Worm (Caenorhabditis elegans): ENCODE measurements around the gene srh-60.

srh-60 gene

DNA sequence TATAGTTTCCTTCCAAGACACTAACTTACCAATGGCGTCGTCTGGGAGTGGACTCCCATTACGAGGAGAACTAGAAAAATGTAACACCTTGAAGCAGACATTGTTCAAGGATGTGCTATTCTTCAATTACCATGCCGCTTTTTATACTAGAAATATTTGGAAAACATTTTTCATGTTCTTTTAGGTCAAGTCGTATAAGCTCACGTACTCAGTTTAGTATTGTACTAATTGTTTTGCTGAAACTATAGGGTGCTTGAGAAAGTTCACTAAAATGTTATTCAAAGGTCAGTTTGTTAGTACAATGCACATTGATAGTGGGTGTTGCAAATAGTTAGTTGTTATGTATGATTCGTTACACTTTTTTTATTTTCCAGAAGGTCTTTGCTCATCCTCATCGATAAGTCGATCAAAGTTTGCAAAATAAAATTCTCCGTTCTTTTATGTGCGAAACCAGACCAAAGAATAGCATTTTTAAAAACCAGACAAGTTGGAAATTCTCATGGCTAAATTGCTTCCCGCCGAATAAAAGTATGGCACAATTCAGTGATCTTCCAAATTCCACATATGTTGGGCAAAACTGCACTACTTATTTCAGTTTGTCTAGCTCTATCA, 12.5 kb upstream of the srh-60 start, which contains the start of the genes clec-128 and clec-129:
clec-128 (minus strand) TSS at position 101 of the 612 bp plus-strand sequence.
clec-129 (plus strand) TSS at position 562 of the 612 bp plus-strand sequence.
- no peak for TF ChIP-seq K02D7.2 (tag; optimal IDR thresholded peaks at IDR 0.05)
- TF ChIP-seq unc-3 (GFP tag; conservative IDR thresholded peaks at IDR 0.05), result no peak
- no peak for TF ChIP-seq unc-3 (tag; optimal IDR thresholded peaks at IDR 0.05)

DNA sequence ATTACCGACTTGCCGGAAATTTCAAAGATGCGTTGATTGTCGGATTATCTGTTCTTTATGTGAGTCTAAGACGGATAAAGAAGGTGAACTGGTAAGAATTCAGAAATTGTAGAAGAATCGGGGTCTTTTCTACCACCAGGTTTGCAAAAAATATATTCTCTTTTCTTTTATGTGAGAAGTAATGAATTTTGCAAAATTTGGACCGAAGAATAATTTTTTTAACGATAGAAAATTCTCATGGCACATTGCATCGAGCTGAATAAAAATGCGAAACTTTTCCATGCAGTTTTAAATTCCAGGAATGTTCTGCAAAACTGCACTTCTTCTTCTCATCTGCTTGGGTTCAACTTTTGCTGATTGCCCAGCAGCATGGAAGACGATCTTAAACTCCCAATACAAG, 10.2 kb upstream of the srh-60 start, which contains the start of gene clec-130:
clec-130 (plus strand) TSS at position 301 of the 400 bp plus-strand sequence.
- TF ChIP-seq sox-4 (tag; optimal IDR thresholded peaks at IDR 0.05) (no peak), ceh-31 (tag; optimal IDR thresholded peaks at IDR 0.05) (no peak), ceh-6 (GFP tag; optimal IDR thresholded peaks at IDR 0.05) (no peak), dmd-4 (tag; optimal IDR thresholded peaks at IDR 0.05; ENCODE audit: borderline replicate concordance) (no peak), fax-1 (tag; optimal IDR thresholded peaks at IDR 0.05) (no peak), ama-1 (optimal IDR thresholded peaks at IDR 0.05) (no peak), odd-2 (tag; optimal IDR thresholded peaks at IDR 0.05) (no peak), mec-3 (tag; optimal IDR thresholded peaks at IDR 0.05; ENCODE audit: borderline replicate concordance) (no peak), che-1 (tag; optimal IDR thresholded peaks at IDR 0.05) (no peak), tbx-7 (tag; optimal IDR thresholded peaks at IDR 0.05) (no peak)

DNA sequence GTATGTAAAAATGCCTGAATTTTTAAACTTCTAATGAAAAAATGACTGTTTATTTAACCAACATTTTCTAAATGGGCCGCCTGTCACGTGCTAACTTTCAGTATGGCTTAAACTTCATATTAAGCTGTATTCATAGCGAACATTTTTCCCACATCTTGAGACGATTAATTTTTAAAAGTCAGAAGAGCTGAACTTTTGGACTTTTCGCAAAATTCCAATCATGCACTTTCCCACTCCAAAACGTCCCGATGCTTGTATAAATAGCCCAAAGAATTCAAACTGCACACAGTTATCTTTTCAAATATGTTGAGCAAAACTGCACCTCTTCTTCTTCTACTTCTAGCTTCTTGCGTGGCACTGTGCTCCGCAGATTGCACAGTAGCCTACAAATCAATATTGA, 6.8 kb upstream of the srh-60 start, which contains the start of gene clec-132:
clec-132 (plus strand) TSS at position 301 of the 400 bp plus-strand sequence.
- no peak for TF ChIP-seq lin-11 (tag; optimal IDR thresholded peaks at IDR 0.05)
- no peak for TF ChIP-seq ztf-16 (tag; optimal IDR thresholded peaks at IDR 0.05)
- TF ChIP-seq C38D4.7 (GFP tag; optimal IDR thresholded peaks at IDR 0.05), result no peak
- no peak for TF ChIP-seq tbx-7 (tag; optimal IDR thresholded peaks at IDR 0.05)

DNA sequence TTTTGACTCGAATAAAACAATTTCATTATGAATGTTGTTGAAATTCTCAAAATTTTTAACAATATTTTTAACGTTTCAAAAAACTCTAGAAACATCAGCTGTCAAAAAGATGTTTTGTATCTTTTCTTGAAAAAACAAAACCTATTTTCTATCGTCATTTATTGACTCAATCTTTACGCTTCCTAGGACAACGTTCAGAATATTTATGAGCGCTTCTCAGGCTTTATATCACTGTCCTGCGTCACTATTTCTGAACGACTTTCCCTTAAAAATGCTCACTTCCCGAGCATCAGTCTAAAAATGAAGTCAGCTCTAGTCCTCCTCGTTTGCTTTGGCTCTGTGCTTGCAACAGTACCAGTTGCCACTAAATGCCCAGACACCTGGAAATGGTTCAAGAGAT, 5.4 kb upstream of the srh-60 start, which contains the start of gene clec-133:
clec-133 (plus strand) TSS at position 301 of the 400 bp plus-strand sequence.
- TF ChIP-seq Y22D7AL.16 (tag; optimal IDR thresholded peaks at IDR 0.05) (no peak), hlh-6 (tag; optimal IDR thresholded peaks at IDR 0.05) (no peak), ref-2 (tag; optimal IDR thresholded peaks at IDR 0.05) (no peak), pha-2 (tag; optimal IDR thresholded peaks at IDR 0.05) (no peak), madf-2 (tag; optimal IDR thresholded peaks at IDR 0.05) (no peak)

DNA sequence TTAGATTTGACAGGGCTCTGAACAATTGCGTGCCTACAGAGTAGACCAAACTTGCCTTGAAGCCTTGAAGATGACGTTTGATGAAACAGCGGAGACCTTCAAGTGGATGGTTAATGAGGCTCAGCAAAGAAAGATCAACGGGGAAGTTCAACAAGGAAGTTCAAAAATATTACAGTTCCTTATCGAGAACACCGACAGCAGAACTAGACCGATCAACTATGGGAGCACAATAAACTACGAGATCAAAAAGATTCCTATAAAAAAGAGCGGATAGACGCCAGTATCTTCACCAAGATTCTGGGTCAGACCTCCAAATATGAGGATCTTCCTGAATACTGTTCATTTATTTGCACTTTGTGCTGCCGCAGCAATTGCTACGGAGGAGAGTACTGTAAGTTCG, 3.7 kb upstream of the srh-60 start, which contains the start of gene clec-134:
clec-134 (plus strand) TSS at position 301 of the 400 bp plus-strand sequence.
- TF ChIP-seq pat-9 (tag; optimal IDR thresholded peaks at IDR 0.05), result no peak
- no peak for TF ChIP-seq odd-2 (tag; optimal IDR thresholded peaks at IDR 0.05)
- TF ChIP-seq hlh-30 (tag; optimal IDR thresholded peaks at IDR 0.05; ENCODE audit: insufficient read depth), result no peak
- no peak for TF ChIP-seq ceh-9 (tag; optimal IDR thresholded peaks at IDR 0.05)
- TF ChIP-seq dmd-4 (tag; optimal IDR thresholded peaks at IDR 0.05; ENCODE audit: borderline replicate concordance), result no peak

DNA sequence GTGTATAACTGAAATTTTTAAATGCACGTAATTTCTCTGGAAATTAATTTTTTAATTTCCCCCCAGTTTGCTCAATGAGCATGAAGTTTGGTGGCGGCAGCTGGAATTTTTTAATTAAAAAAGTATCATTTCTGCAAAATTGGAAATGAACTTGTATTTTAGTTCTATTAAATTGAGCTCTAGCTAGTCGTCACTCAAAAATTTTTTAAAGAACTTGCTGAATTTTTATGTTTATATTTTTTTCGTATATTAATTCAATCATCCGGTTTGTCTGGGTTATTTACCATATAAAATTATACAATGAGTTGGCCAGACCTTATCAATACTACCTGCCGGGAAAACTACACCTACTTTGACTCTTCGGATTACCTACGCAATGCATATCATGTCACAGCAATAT, 1.8 kb upstream of the srh-60 start, which contains the start of gene srh-59:
srh-59 (plus strand) TSS at position 301 of the 400 bp plus-strand sequence.
- TF ChIP-seq ceh-6 (GFP tag; optimal IDR thresholded peaks at IDR 0.05) (no peak), ceh-45 (GFP tag; IDR thresholded peaks at IDR 0.05) (no peak), sdc-2 (tag; optimal IDR thresholded peaks at IDR 0.05) (no peak), ceh-22 (tag; optimal IDR thresholded peaks at IDR 0.05) (no peak), ceh-2 (tag; optimal IDR thresholded peaks at IDR 0.05) (no peak), T23F11.4 (GFP tag; optimal IDR thresholded peaks at IDR 0.05) (no peak), fax-1 (tag; optimal IDR thresholded peaks at IDR 0.05) (no peak), K02D7.2 (tag; optimal IDR thresholded peaks at IDR 0.05) (no peak), nhr-11 (tag; optimal IDR thresholded peaks at IDR 0.05) (no peak), hlh-30 (tag; optimal IDR thresholded peaks at IDR 0.05; ENCODE audit: insufficient read depth) (no peak), sox-2 (GFP tag; IDR thresholded peaks at IDR 0.05) (no peak), madf-2 (tag; optimal IDR thresholded peaks at IDR 0.05) (no peak), zip-5 (tag; optimal IDR thresholded peaks at IDR 0.05) (no peak), unc-42 (tag; optimal IDR thresholded peaks at IDR 0.05) (no peak), ceh-19 (GFP tag; optimal IDR thresholded peaks at IDR 0.05) (no peak)
